Fruit fly (Drosophila melanogaster) whole organism, wandering third instar larva: ENCODE data around the gene CG42393.

Experiments
- Abd-B ChIP-seq: fragments of >200 bp; optimal IDR thresholded peaks from 2 replicates; lab custom pipeline; 2017; ENCODE audit warnings: missing biosample characterization, missing genetic modification characterization
- CG32264 ChIP-seq: fragments of 200-800 bp; sonication (Bioruptor generic); optimal IDR thresholded peaks from 2 replicates; lab custom pipeline; 2016; ENCODE audit warnings: missing biosample characterization, missing genetic modification characterization
- CG9705 ChIP-seq: fragments of 200-800 bp; sonication (Bioruptor generic); optimal IDR thresholded peaks from 2 replicates; lab custom pipeline; 2018; ENCODE audit warnings: missing biosample characterization, mild to moderate bottlenecking, missing genetic modification characterization
- CrebA ChIP-seq: fragments of 200-800 bp; sonication (Bioruptor generic); optimal IDR thresholded peaks from 2 replicates; lab custom pipeline; 2016; ENCODE audit warnings: missing biosample characterization, mild to moderate bottlenecking, missing genetic modification characterization, borderline replicate concordance
- Dif ChIP-seq: fragments of 200-275, 200-300 bp; sonication (Bioruptor generic); optimal IDR thresholded peaks from 2 replicates; lab custom pipeline; 2018; ENCODE audit warnings: missing biosample characterization, missing genetic modification characterization; ENCODE audit not compliant: partially characterized antibody
- GATAd ChIP-seq: sonication (Bioruptor generic); optimal IDR thresholded peaks from 2 replicates; lab custom pipeline; 2016; ENCODE audit warnings: missing biosample characterization, missing genetic modification characterization
- HLH106 ChIP-seq: fragments of 200-800 bp; optimal IDR thresholded peaks from 3 replicates; lab custom pipeline; 2019; ENCODE audit warnings: missing biosample characterization, mild to moderate bottlenecking, missing genetic modification characterization, moderate library complexity
- Hnf4 ChIP-seq: fragments of 200-800 bp; sonication (Bioruptor generic); optimal IDR thresholded peaks from 2 replicates; lab custom pipeline; 2016; ENCODE audit warnings: missing biosample characterization, mild to moderate bottlenecking, missing genetic modification characterization
- Hr83 ChIP-seq: fragments of 200-300 bp; sonication (Bioruptor generic); optimal IDR thresholded peaks from 2 replicates; lab custom pipeline; 2016; ENCODE audit warnings: missing biosample characterization, mild to moderate bottlenecking, missing genetic modification characterization, moderate library complexity; ENCODE audit not compliant: poor library complexity, severe bottlenecking
- Jra ChIP-seq: sonication (Bioruptor generic); optimal IDR thresholded peaks from 2 replicates; lab custom pipeline; 2016; ENCODE audit warnings: missing biosample characterization, missing genetic modification characterization
- Mio ChIP-seq: sonication (Bioruptor generic); optimal IDR thresholded peaks from 2 replicates; lab custom pipeline; 2016; ENCODE audit warnings: missing biosample characterization, missing genetic modification characterization
- Myc ChIP-seq: fragments of >200 bp; optimal IDR thresholded peaks from 2 replicates; lab custom pipeline; 2017
- N ChIP-seq: fragments of >200 bp; optimal IDR thresholded peaks from 2 replicates; lab custom pipeline; 2018; ENCODE audit warnings: missing biosample characterization, missing external identifiers, missing genetic modification characterization
- OdsH ChIP-seq: fragments of 200-800 bp; sonication (Bioruptor generic); optimal IDR thresholded peaks from 2 replicates; lab custom pipeline; 2016; ENCODE audit warnings: missing biosample characterization, mild to moderate bottlenecking, missing genetic modification characterization
- Rel ChIP-seq, 2 experiments: fragments of 200-800 bp; sonication (Bioruptor generic) in 1 of 2; optimal IDR thresholded peaks; 2 replicates in 1 of 2; 3 replicates in 1 of 2; lab custom pipeline; 2016 to 2019; ENCODE audit warnings: mild to moderate bottlenecking in 2 of 2, missing biosample characterization in 2 of 2, missing genetic modification characterization in 2 of 2, moderate library complexity in 1 of 2
- Vsx2 ChIP-seq: fragments of 200-300, 225-300 bp; sonication (Bioruptor generic); optimal IDR thresholded peaks from 2 replicates; lab custom pipeline; 2018; ENCODE audit warnings: missing biosample characterization, missing genetic modification characterization; ENCODE audit not compliant: partially characterized antibody
- br ChIP-seq: fragments of 200-800 bp; sonication (Bioruptor generic); optimal IDR thresholded peaks from 2 replicates; lab custom pipeline; 2016; ENCODE audit warnings: missing biosample characterization, missing genetic modification characterization
- brk ChIP-seq: fragments of 200-800 bp; sonication (Bioruptor generic); optimal IDR thresholded peaks from 2 replicates; lab custom pipeline; 2016; ENCODE audit warnings: missing biosample characterization, mild to moderate bottlenecking, missing genetic modification characterization
- dl ChIP-seq, 2 experiments: fragments of 175-275, 200-275 bp in 1 of 2; fragments of 200-275 bp in 1 of 2; sonication (Bioruptor generic); optimal IDR thresholded peaks; lab custom pipeline; 2018; ENCODE audit warnings: mild to moderate bottlenecking in 2 of 2, missing biosample characterization in 2 of 2, missing genetic modification characterization in 2 of 2, moderate library complexity in 2 of 2; ENCODE audit not compliant: partially characterized antibody in 2 of 2, insufficient read depth in 1 of 2
- dmrt93B ChIP-seq: fragments of 200-800 bp; sonication (Bioruptor generic); optimal IDR thresholded peaks from 2 replicates; lab custom pipeline; 2018; ENCODE audit warnings: missing biosample characterization, mild to moderate bottlenecking, missing genetic modification characterization
- dsf ChIP-seq: sonication (Bioruptor generic); optimal IDR thresholded peaks from 2 replicates; lab custom pipeline; 2016; ENCODE audit warnings: missing biosample characterization, missing genetic modification characterization, borderline replicate concordance
- foxo ChIP-seq, 2 experiments: fragments of 200-800 bp; sonication (Bioruptor generic); optimal IDR thresholded peaks; 2 replicates in 1 of 2; 3 replicates in 1 of 2; lab custom pipeline; 2016 to 2017; ENCODE audit warnings: missing biosample characterization in 2 of 2, missing genetic modification characterization in 2 of 2
- fru ChIP-seq: fragments of 200-800 bp; sonication (Bioruptor generic); optimal IDR thresholded peaks from 3 replicates; lab custom pipeline; 2016; ENCODE audit warnings: missing biosample characterization, mild to moderate bottlenecking, missing genetic modification characterization
- h ChIP-seq: fragments of 200-800 bp; sonication (Bioruptor generic); optimal IDR thresholded peaks from 3 replicates; lab custom pipeline; 2016; ENCODE audit warnings: missing biosample characterization, mild to moderate bottlenecking, missing genetic modification characterization
- jim ChIP-seq: fragments of 175-275, 200-325 bp; sonication (Bioruptor generic); optimal IDR thresholded peaks from 2 replicates; lab custom pipeline; 2016; ENCODE audit warnings: missing biosample characterization, mild to moderate bottlenecking, missing genetic modification characterization
- lola ChIP-seq: fragments of >200 bp; optimal IDR thresholded peaks from 2 replicates; lab custom pipeline; 2017; ENCODE audit warnings: missing biosample characterization, missing genetic modification characterization
- pan ChIP-seq: fragments of >200 bp; optimal IDR thresholded peaks from 2 replicates; lab custom pipeline; 2017
- psq ChIP-seq: fragments of 200-800 bp; sonication (Bioruptor generic); optimal IDR thresholded peaks from 3 replicates; lab custom pipeline; 2017; ENCODE audit warnings: missing biosample characterization, mild to moderate bottlenecking, missing genetic modification characterization, moderate library complexity
- rgr ChIP-seq: fragments of 200-800 bp; sonication (Bioruptor generic); optimal IDR thresholded peaks from 3 replicates; lab custom pipeline; 2016; ENCODE audit warnings: missing biosample characterization, mild to moderate bottlenecking, missing genetic modification characterization
- sage ChIP-seq: fragments of 200-800 bp; sonication (Bioruptor generic); optimal IDR thresholded peaks from 2 replicates; lab custom pipeline; 2016; ENCODE audit warnings: missing biosample characterization, mild to moderate bottlenecking, missing genetic modification characterization
- sv ChIP-seq: fragments of 200-800 bp; sonication (Bioruptor generic); optimal IDR thresholded peaks from 3 replicates; lab custom pipeline; 2016; ENCODE audit warnings: missing biosample characterization, missing genetic modification characterization
- tai ChIP-seq: sonication (Bioruptor generic); optimal IDR thresholded peaks from 2 replicates; lab custom pipeline; 2016; ENCODE audit warnings: missing biosample characterization, missing genetic modification characterization
- usp ChIP-seq: fragments of >200 bp; optimal IDR thresholded peaks from 2 replicates; lab custom pipeline; 2017; ENCODE audit warnings: missing biosample characterization, missing genetic modification characterization
- woc ChIP-seq: sonication (Bioruptor generic); optimal IDR thresholded peaks from 2 replicates; lab custom pipeline; 2016; ENCODE audit warnings: missing biosample characterization, mild to moderate bottlenecking, missing genetic modification characterization

CG42393 gene

DNA sequence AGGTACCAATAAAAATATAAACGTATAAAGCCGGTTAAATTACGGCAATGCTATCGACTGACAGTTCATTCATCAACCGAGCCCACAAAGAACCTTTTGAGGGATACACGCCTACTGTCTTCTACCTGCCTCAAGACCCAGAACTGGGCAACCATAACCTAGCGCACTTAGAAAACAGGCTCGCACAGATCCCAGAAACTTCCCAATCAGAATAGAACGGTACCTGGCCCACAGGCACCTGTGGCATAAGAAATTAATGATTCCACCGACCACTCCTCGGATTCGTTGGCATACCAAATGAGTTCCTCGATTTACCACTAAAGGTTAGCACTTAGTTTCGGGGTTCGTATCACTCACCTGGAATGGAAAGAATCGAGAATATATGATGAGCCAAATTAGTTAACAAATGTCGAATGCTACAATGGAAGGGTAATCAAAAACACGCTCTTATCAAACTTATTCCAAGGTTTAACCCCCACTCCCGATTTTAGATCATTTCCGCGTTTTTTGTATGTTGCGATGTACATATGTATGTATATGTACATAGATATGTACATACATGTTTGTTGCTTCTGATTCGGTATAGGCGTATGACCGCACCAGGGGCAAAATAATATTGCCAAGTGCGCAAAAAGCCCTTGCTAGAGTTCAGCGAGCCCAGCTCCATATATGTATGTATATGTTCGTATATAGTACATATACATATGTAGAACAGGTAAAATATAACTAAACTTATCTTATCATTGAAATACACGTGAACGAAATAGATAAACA is 27.2 kb upstream of the CG42393 start:
- TF ChIP-seq CG32264 (no peak), fru (GFP tag; lab: Kevin White, UChicago) (no peak), rgr (no peak), dmrt93B (GFP tag; lab: Kevin White, UChicago) (no peak), psq (GFP tag; lab: Kevin White, UChicago) (no peak), sv (GFP tag; lab: Kevin White, UChicago) (no peak), usp (no peak), N (GFP tag; lab: Kevin White, UChicago) (no peak), Abd-B (GFP tag; lab: Kevin White, UChicago) (no peak), CrebA (GFP tag; lab: Kevin White, UChicago) (no peak), woc (GFP tag; lab: Kevin White, UChicago) (no peak), sage (GFP tag; lab: Kevin White, UChicago) (no peak), Mio (no peak), OdsH (GFP tag; lab: Kevin White, UChicago) (no peak), GATAd (GFP tag; lab: Kevin White, UChicago) (no peak), brk (GFP tag; lab: Kevin White, UChicago) (no peak), foxo (GFP tag; optimal IDR thresholded peaks at IDR 0.05; lab: Kevin White, UChicago) (no peak), Jra (GFP tag; lab: Kevin White, UChicago) (no peak), Vsx2 (GFP tag; lab: Kevin White, UChicago) (no peak)

dm6 chr3L:18016105-18016842 is 26.3 kb upstream of the CG42393 start:
- TF ChIP-seq CG32264 (peak; percentile 26), rgr (no peak), usp (no peak), Abd-B (GFP tag; lab: Kevin White, UChicago) (no peak), br (GFP tag; lab: Kevin White, UChicago) (no peak), Rel (GFP tag; optimal IDR thresholded peaks at IDR 0.05; lab: Kevin White, UChicago) (no peak), Rel (tag; optimal IDR thresholded peaks at IDR 0.05; lab: Kevin White, UChicago) (peak; percentile 55), Vsx2 (GFP tag; lab: Kevin White, UChicago) (peak; percentile 54), sage (GFP tag; lab: Kevin White, UChicago) (peak; percentile 44), lola (no peak), Mio (no peak), Hr83 (GFP tag; lab: Kevin White, UChicago) (peak; percentile 30), HLH106 (tag; lab: Kevin White, UChicago) (no peak), psq (GFP tag; lab: Kevin White, UChicago) (peak; percentile 90), woc (GFP tag; lab: Kevin White, UChicago) (no peak), CG9705 (GFP tag; lab: Kevin White, UChicago) (no peak), foxo (GFP tag; optimal IDR thresholded peaks at IDR 0.05; lab: Kevin White, UChicago) (peak in 1 of 2 experiments; percentile 22), Myc (lab: Kevin White, UChicago) (no peak), Hnf4 (GFP tag; lab: Kevin White, UChicago) (peak; percentile 14), pan (lab: Kevin White, UChicago) (no peak), CrebA (GFP tag; lab: Kevin White, UChicago) (peak; percentile 76), h (GFP tag; lab: Kevin White, UChicago) (no peak), brk (GFP tag; lab: Kevin White, UChicago) (no peak), Dif (peak; percentile 53), jim (no peak), dsf (GFP tag; lab: Kevin White, UChicago) (no peak), dl (GFP tag; optimal IDR thresholded peaks at IDR 0.05; lab: Kevin White, UChicago; ENCODE audit: insufficient read depth in 1 of 2, partially characterized antibody in 2 of 2) (peak; percentile 49 to 79), Jra (GFP tag; lab: Kevin White, UChicago) (no peak), OdsH (GFP tag; lab: Kevin White, UChicago) (peak; percentile 4), tai (GFP tag; lab: Kevin White, UChicago) (peak; percentile 12), fru (GFP tag; lab: Kevin White, UChicago) (peak; percentile 0)
- TF ChIP-seq, all 38 proteins: peak for 14
